Fruit fly (Drosophila melanogaster) whole organism, prepupa: ENCODE results near the gene Galk.

Experiments used
- Blimp-1 ChIP-seq: fragments of 200-800 bp; sonication (Bioruptor generic); optimal IDR thresholded peaks from 3 replicates; lab custom pipeline; 2017; ENCODE audit warnings: missing biosample characterization, missing genetic modification characterization, mild to moderate bottlenecking, moderate library complexity, missing genetic modification reagents
- CG10631 ChIP-seq: fragments of 200-800 bp; sonication (Bioruptor generic); optimal IDR thresholded peaks from 2 replicates; lab custom pipeline; 2016; ENCODE audit warnings: missing biosample characterization, missing genetic modification characterization
- CG10669 ChIP-seq: fragments of 200-800 bp; sonication (Bioruptor generic); optimal IDR thresholded peaks from 3 replicates; lab custom pipeline; 2018; ENCODE audit warnings: missing biosample characterization, mild to moderate bottlenecking, missing genetic modification characterization, moderate library complexity
- CG11762 ChIP-seq: fragments of 200-800 bp; sonication (Bioruptor generic); optimal IDR thresholded peaks from 3 replicates; lab custom pipeline; 2016; ENCODE audit warnings: missing biosample characterization, missing genetic modification characterization; ENCODE audit not compliant: insufficient read depth
- CG11902 ChIP-seq: fragments of 200-800 bp; sonication (Bioruptor generic); optimal IDR thresholded peaks from 3 replicates; lab custom pipeline; 2016; ENCODE audit warnings: missing biosample characterization, missing genetic modification characterization
- CG15336 ChIP-seq: fragments of 200-800 bp; sonication (Bioruptor generic); IDR thresholded peaks from 2 replicates; pipeline ENCODE4 v1.3.6; 2022; ENCODE audit warnings: missing biosample characterization, missing genetic modification characterization
- CG1621 ChIP-seq: fragments of 200-800 bp; sonication (Bioruptor generic); optimal IDR thresholded peaks from 3 replicates; lab custom pipeline; 2018; ENCODE audit warnings: missing biosample characterization, mild to moderate bottlenecking, missing genetic modification characterization
- CG16779 ChIP-seq: fragments of 200-800 bp; sonication (Bioruptor generic); optimal IDR thresholded peaks from 3 replicates; lab custom pipeline; 2017; ENCODE audit warnings: missing biosample characterization, mild to moderate bottlenecking, missing genetic modification characterization
- CG3032 ChIP-seq: fragments of 200-800 bp; optimal IDR thresholded peaks from 2 replicates; lab custom pipeline; 2019; ENCODE audit warnings: missing biosample characterization, mild to moderate bottlenecking, missing genetic modification characterization, moderate library complexity
- CG31627 ChIP-seq: fragments of 200-800 bp; sonication (Bioruptor generic); optimal IDR thresholded peaks from 3 replicates; lab custom pipeline; 2016; ENCODE audit warnings: missing biosample characterization, missing genetic modification characterization
- CG34406 ChIP-seq: fragments of 200-800 bp; sonication (Bioruptor generic); optimal IDR thresholded peaks from 3 replicates; lab custom pipeline; 2016; ENCODE audit warnings: missing biosample characterization, missing genetic modification characterization
- CG3919 ChIP-seq: fragments of 200-800 bp; sonication (Bioruptor generic); optimal IDR thresholded peaks from 3 replicates; lab custom pipeline; 2016; ENCODE audit warnings: missing biosample characterization, missing genetic modification characterization
- CG4318 ChIP-seq: fragments of 200-800 bp; sonication (Bioruptor generic); optimal IDR thresholded peaks from 3 replicates; lab custom pipeline; 2017; ENCODE audit warnings: missing biosample characterization, mild to moderate bottlenecking, missing genetic modification characterization
- CG6163 ChIP-seq: fragments of 200-800 bp; sonication (Bioruptor generic); IDR thresholded peaks from 3 replicates; pipeline ENCODE4 v1.3.6; 2022; ENCODE audit warnings: missing biosample characterization, missing genetic modification characterization
- CG6792 ChIP-seq: fragments of 200-800 bp; sonication (Bioruptor generic); optimal IDR thresholded peaks from 3 replicates; lab custom pipeline; 2016; ENCODE audit warnings: missing biosample characterization, missing genetic modification characterization
- CG6854 ChIP-seq: fragments of 200-800 bp; sonication (Bioruptor generic); optimal IDR thresholded peaks from 2 replicates; lab custom pipeline; 2017; ENCODE audit warnings: missing biosample characterization, mild to moderate bottlenecking, missing genetic modification characterization
- CG7368 ChIP-seq: fragments of 200-800 bp; sonication (Bioruptor generic); optimal IDR thresholded peaks from 3 replicates; lab custom pipeline; 2016; ENCODE audit warnings: missing biosample characterization, missing genetic modification characterization
- CG8119 ChIP-seq: fragments of 200-800 bp; sonication (Bioruptor generic); IDR thresholded peaks from 3 replicates; pipeline ENCODE4 v1.3.6; 2022; ENCODE audit warnings: missing biosample characterization, missing genetic modification characterization
- CG8319 ChIP-seq: fragments of 200-800 bp; sonication (Bioruptor generic); optimal IDR thresholded peaks from 3 replicates; lab custom pipeline; 2016; ENCODE audit warnings: missing biosample characterization, missing genetic modification characterization
- Eip75B ChIP-seq: fragments of 200-800 bp; sonication (Bioruptor generic); optimal IDR thresholded peaks from 3 replicates; lab custom pipeline; 2016; ENCODE audit warnings: missing biosample characterization, missing genetic modification characterization
- Eip93F ChIP-seq: fragments of 200-800 bp; sonication (Bioruptor generic); optimal IDR thresholded peaks from 2 replicates; lab custom pipeline; 2016; ENCODE audit warnings: missing biosample characterization, mild to moderate bottlenecking, missing genetic modification characterization
- Ets21C ChIP-seq: fragments of 200-800 bp; sonication (Bioruptor generic); optimal IDR thresholded peaks from 3 replicates; lab custom pipeline; 2016; ENCODE audit warnings: missing biosample characterization, missing genetic modification characterization
- Ets96B ChIP-seq: fragments of 200-800 bp; optimal IDR thresholded peaks from 2 replicates; lab custom pipeline; 2019; ENCODE audit warnings: missing biosample characterization, mild to moderate bottlenecking, missing genetic modification characterization, moderate library complexity
- Gug ChIP-seq: fragments of 200-800 bp; sonication (Bioruptor generic); IDR thresholded peaks from 2 replicates; pipeline ENCODE4 v1.3.6; 2022; ENCODE audit warnings: missing biosample characterization, missing genetic modification characterization
- Hr38 ChIP-seq: sonication (Bioruptor generic); optimal IDR thresholded peaks from 2 replicates; lab custom pipeline; 2016; ENCODE audit warnings: missing biosample characterization, missing genetic modification characterization
- Hr39 ChIP-seq: fragments of 200-800 bp; sonication (Bioruptor generic); optimal IDR thresholded peaks from 2 replicates; lab custom pipeline; 2016; ENCODE audit warnings: missing biosample characterization, missing genetic modification characterization
- Lpt ChIP-seq: fragments of 200-800 bp; sonication (Bioruptor generic); optimal IDR thresholded peaks from 3 replicates; lab custom pipeline; 2016; ENCODE audit warnings: missing biosample characterization, missing genetic modification characterization
- OdsH ChIP-seq: fragments of 200-800 bp; sonication (Bioruptor generic); optimal IDR thresholded peaks from 3 replicates; lab custom pipeline; 2016; ENCODE audit warnings: missing biosample characterization, missing genetic modification characterization
- Sox14 ChIP-seq: fragments of 200-800 bp; sonication (Bioruptor generic); optimal IDR thresholded peaks from 3 replicates; lab custom pipeline; 2016; ENCODE audit warnings: missing biosample characterization, missing genetic modification characterization
- Sox15 ChIP-seq: fragments of 200-800 bp; sonication (Bioruptor generic); optimal IDR thresholded peaks from 3 replicates; lab custom pipeline; 2016; ENCODE audit warnings: missing biosample characterization, missing genetic modification characterization
- achi ChIP-seq: fragments of 200-800 bp; sonication (Bioruptor generic); optimal IDR thresholded peaks from 3 replicates; lab custom pipeline; 2016; ENCODE audit warnings: missing biosample characterization, missing genetic modification characterization
- cyc ChIP-seq: fragments of 200-800 bp; sonication (Bioruptor generic); optimal IDR thresholded peaks from 3 replicates; lab custom pipeline; 2016; ENCODE audit warnings: missing biosample characterization, missing genetic modification characterization
- dsx ChIP-seq: fragments of 200-800 bp; optimal IDR thresholded peaks from 3 replicates; lab custom pipeline; 2019; ENCODE audit warnings: missing biosample characterization, mild to moderate bottlenecking, missing genetic modification characterization, moderate library complexity; ENCODE audit not compliant: poor library complexity, severe bottlenecking
- esn ChIP-seq: fragments of 200-800 bp; sonication (Bioruptor generic); optimal IDR thresholded peaks from 2 replicates; lab custom pipeline; 2016; ENCODE audit warnings: missing biosample characterization, mild to moderate bottlenecking, missing genetic modification characterization, moderate library complexity
- fd59A ChIP-seq: fragments of 200-800 bp; sonication (Bioruptor generic); optimal IDR thresholded peaks from 2 replicates; lab custom pipeline; 2017; ENCODE audit warnings: missing biosample characterization, mild to moderate bottlenecking, missing genetic modification characterization, missing genetic modification reagents
- lz ChIP-seq: fragments of 200-800 bp; sonication (Bioruptor generic); optimal IDR thresholded peaks from 3 replicates; lab custom pipeline; 2016; ENCODE audit warnings: missing biosample characterization, missing genetic modification characterization
- net ChIP-seq: fragments of 200-800 bp; sonication (Bioruptor generic); optimal IDR thresholded peaks from 3 replicates; lab custom pipeline; 2016; ENCODE audit warnings: missing biosample characterization, missing genetic modification characterization
- salr ChIP-seq, 2 experiments: fragments of 200-800 bp; sonication (Bioruptor generic); optimal IDR thresholded peaks; 3 replicates each; lab custom pipeline; 2016 to 2018; ENCODE audit warnings: missing biosample characterization in 2 of 2, missing genetic modification characterization in 2 of 2, mild to moderate bottlenecking in 1 of 2
- ss ChIP-seq, 2 experiments: fragments of 200-800 bp; sonication (Bioruptor generic); optimal IDR thresholded peaks; 2 replicates in 1 of 2; 3 replicates in 1 of 2; lab custom pipeline; 2017 to 2018; ENCODE audit warnings: mild to moderate bottlenecking in 2 of 2, missing biosample characterization in 2 of 2, missing genetic modification characterization in 2 of 2, moderate library complexity in 1 of 2
- svp ChIP-seq: fragments of 200-800 bp; sonication (Bioruptor generic); peaks from one replicate; lab custom pipeline; 2016; ENCODE audit warnings: missing biosample characterization, missing genetic modification characterization
- topi ChIP-seq: fragments of 200-800 bp; sonication (Bioruptor generic); optimal IDR thresholded peaks from 3 replicates; lab custom pipeline; 2016; ENCODE audit warnings: missing biosample characterization, missing genetic modification characterization
- vri ChIP-seq: fragments of 200-800 bp; sonication (Bioruptor generic); optimal IDR thresholded peaks from 3 replicates; lab custom pipeline; 2016; ENCODE audit warnings: missing biosample characterization, mild to moderate bottlenecking, missing genetic modification characterization

Galk gene

dm6 chr3L:8978678-8979413, 7.0 kb downstream of the Galk start (continued):
- TF ChIP-seq Ets21C (GFP tag; lab: Kevin White, UChicago) (no peak), cyc (peak; percentile 35), net (GFP tag; lab: Kevin White, UChicago) (peak; percentile 63), Hr38 (no peak), CG1621 (tag; lab: Kevin White, UChicago) (no peak), dsx (GFP tag; lab: Kevin White, UChicago) (no peak), ss (GFP tag; optimal IDR thresholded peaks at IDR 0.05; lab: Kevin White, UChicago) (peak in 1 of 2 experiments; percentile 85), lz (GFP tag; lab: Kevin White, UChicago) (peak; percentile 28), Gug (GFP tag; lab: Robert Waterston, UW) (peak; percentile 54; the same call in 1 of the 2 replicates), CG8119 (peak; percentile 72; the same call in 2 of the 3 replicates), CG31627 (GFP tag; lab: Kevin White, UChicago) (peak; percentile 62), CG8319 (GFP tag; lab: Kevin White, UChicago) (no peak), Eip75B (no peak), CG3919 (GFP tag; lab: Kevin White, UChicago) (no peak), salr (GFP tag; optimal IDR thresholded peaks at IDR 0.05; lab: Kevin White, UChicago) (no peak), OdsH (GFP tag; lab: Kevin White, UChicago) (peak; percentile 61), Sox14 (GFP tag; lab: Kevin White, UChicago) (peak; percentile 40), vri (no peak), Eip93F (no peak), CG6854 (GFP tag; lab: Kevin White, UChicago) (no peak), fd59A (GFP tag; lab: Kevin White, UChicago) (no peak), Ets96B (tag; lab: Kevin White, UChicago) (no peak), CG7368 (GFP tag; lab: Kevin White, UChicago) (no peak), CG10669 (GFP tag; lab: Kevin White, UChicago) (no peak), topi (GFP tag; lab: Kevin White, UChicago) (peak; percentile 27), CG4318 (GFP tag; lab: Kevin White, UChicago) (no peak)
- TF ChIP-seq, all 60 proteins: peak for 27

- TF ChIP-seq CG34406 (GFP tag; lab: Kevin White, UChicago) (peak; percentile 5), CG6854 (GFP tag; lab: Kevin White, UChicago) (peak; percentile 18), CG3032 (tag; lab: Kevin White, UChicago) (peak; percentile 69), svp (peak; percentile 90), CG6792 (GFP tag; lab: Kevin White, UChicago) (no peak), salr (GFP tag; optimal IDR thresholded peaks at IDR 0.05; lab: Kevin White, UChicago) (no peak), CG31627 (GFP tag; lab: Kevin White, UChicago) (peak; percentile 70), fd59A (GFP tag; lab: Kevin White, UChicago) (peak; percentile 23), CG16779 (no peak), Gug (GFP tag; lab: Robert Waterston, UW) (0 out of 2 replicates have a peak, but pooled peaks have one; percentile 21), cyc (peak; percentile 53), net (GFP tag; lab: Kevin White, UChicago) (peak; percentile 12), esn (GFP tag; lab: Kevin White, UChicago) (peak; percentile 83), Lpt (GFP tag; lab: Kevin White, UChicago) (no peak), Hr38 (no peak), topi (GFP tag; lab: Kevin White, UChicago) (peak; percentile 11), Hr39 (GFP tag; lab: Kevin White, UChicago) (peak; percentile 15), achi (GFP tag; lab: Kevin White, UChicago) (peak; percentile 66), Ets96B (tag; lab: Kevin White, UChicago) (peak; percentile 62), ss (GFP tag; optimal IDR thresholded peaks at IDR 0.05; lab: Kevin White, UChicago) (peak in 1 of 2 experiments; percentile 17), CG10631 (GFP tag; lab: Kevin White, UChicago) (peak; percentile 47), lz (GFP tag; lab: Kevin White, UChicago) (peak; percentile 78), CG11762 (no peak), Eip93F (no peak), dsx (GFP tag; lab: Kevin White, UChicago) (no peak), Blimp-1 (GFP tag; lab: Kevin White, UChicago) (peak; percentile 84), CG15336 (0 out of 2 replicates have a peak, but pooled peaks have one; percentile 7), Sox14 (GFP tag; lab: Kevin White, UChicago) (peak; percentile 66), Sox15 (GFP tag; lab: Kevin White, UChicago) (peak; percentile 59), CG6163 (GFP tag; lab: Robert Waterston, UW) (no peak), CG11902 (GFP tag; lab: Kevin White, UChicago) (peak; percentile 48)
Measured at dm6 chr3L:8974478-8975477, 11.1 kb downstream of the Galk start, which contains the start of the genes pix and Srp68. pix (minus strand) TSS chr3L:8974765. Srp68 (plus strand) TSS chr3L:8975046.
